Worm (Caenorhabditis elegans) whole organism, dauer: ENCODE measurements around the gene sax-1.

Experiments used
- unc-62 ChIP-seq: sonication (generic microtip); optimal IDR thresholded peaks from 2 replicates; lab custom pipeline; 2017; ENCODE audit warnings: missing biosample characterization, missing genetic modification reagents, missing genetic modification characterization

sax-1 gene

ce11 chrX:3655972-3656371 lies 6.0 kb upstream of the sax-1 start, which contains the start of gene R11G1.7:
TSS of gene R11G1.7 (plus strand) at chrX:3656272.
- no peak for TF ChIP-seq unc-62 (GFP tag; lab: Kevin White, UChicago)

- no peak for TF ChIP-seq unc-62 (GFP tag; lab: Kevin White, UChicago)
Observed at ce11 chrX:3654623-3655022, 4.7 kb upstream of the sax-1 start, which contains the start of gene R11G1.11. TSS of gene R11G1.11 (plus strand) at chrX:3654923.

ce11 chrX:3645924-3646323 lies 4.0 kb downstream of the sax-1 start:
- no peak for TF ChIP-seq unc-62 (GFP tag; lab: Kevin White, UChicago)

ce11 chrX:3644796-3645195 lies 5.2 kb downstream of the sax-1 start, which contains the start of gene tmem-24:
TSS of gene tmem-24 (minus strand) at chrX:3644896.
- TF ChIP-seq unc-62 (GFP tag; lab: Kevin White, UChicago): no peak

- TF ChIP-seq unc-62 (GFP tag; lab: Kevin White, UChicago): no peak
Observed at ce11 chrX:3634782-3635181, 15.2 kb downstream of the sax-1 start.

- TF ChIP-seq unc-62 (GFP tag; lab: Kevin White, UChicago): no peak
Observed at ce11 chrX:3633654-3634053, 16.3 kb downstream of the sax-1 start, which contains the start of gene gst-11. TSS of gene gst-11 (minus strand) at chrX:3633754.

ce11 chrX:3631550-3631949 lies 18.4 kb downstream of the sax-1 start:
- TF ChIP-seq unc-62 (GFP tag; lab: Kevin White, UChicago): no peak

- no peak for TF ChIP-seq unc-62 (GFP tag; lab: Kevin White, UChicago)
Observed at ce11 chrX:3630090-3630489, 19.9 kb downstream of the sax-1 start.

ce11 chrX:3628016-3628415 lies 21.9 kb downstream of the sax-1 start, which contains the start of gene vep-2:
TSS of gene vep-2 (plus strand) at chrX:3628316.
- no peak for TF ChIP-seq unc-62 (GFP tag; lab: Kevin White, UChicago)

- no peak for TF ChIP-seq unc-62 (GFP tag; lab: Kevin White, UChicago)
Observed at ce11 chrX:3625599-3625998, 24.4 kb downstream of the sax-1 start.

- TF ChIP-seq unc-62 (GFP tag; lab: Kevin White, UChicago): no peak
Observed at ce11 chrX:3623162-3623561, 26.8 kb downstream of the sax-1 start, which contains the start of gene C18B2.2. TSS of gene C18B2.2 (plus strand) at chrX:3623462.

ce11 chrX:3618842-3619241 lies 31.1 kb downstream of the sax-1 start:
- TF ChIP-seq unc-62 (GFP tag; lab: Kevin White, UChicago): no peak

ce11 chrX:3617218-3617617 lies 32.7 kb downstream of the sax-1 start, which contains the start of gene del-9:
TSS of gene del-9 (minus strand) at chrX:3617318.
- no peak for TF ChIP-seq unc-62 (GFP tag; lab: Kevin White, UChicago)

- no peak for TF ChIP-seq unc-62 (GFP tag; lab: Kevin White, UChicago)
Observed at ce11 chrX:3613665-3614064, 36.3 kb downstream of the sax-1 start.

- no peak for TF ChIP-seq unc-62 (GFP tag; lab: Kevin White, UChicago)
Observed at ce11 chrX:3611740-3612139, 38.2 kb downstream of the sax-1 start.

- no peak for TF ChIP-seq unc-62 (GFP tag; lab: Kevin White, UChicago)
Observed at ce11 chrX:3611042-3611623, 38.8 kb downstream of the sax-1 start, which contains the start of gene C18B2.5. TSS of gene C18B2.5 (minus strand) at chrX:3611092.

- TF ChIP-seq unc-62 (GFP tag; lab: Kevin White, UChicago): no peak
Observed at ce11 chrX:3610442-3610841, 39.5 kb downstream of the sax-1 start.
